Worm (Caenorhabditis elegans): ENCODE measurements around the gene F08F8.9.

F08F8.9 gene

ce11 chrIII:7353871-7354270 lies at the start of gene F08F8.9:
Gene F08F8.9 (minus strand): TSS chrIII:7353971.
- TF ChIP-seq F16B12.6 (tag; optimal IDR thresholded peaks at IDR 0.05) (peak; percentile 45), ceh-63 (GFP tag; optimal IDR thresholded peaks at IDR 0.05) (no peak), sptf-1 (tag; optimal IDR thresholded peaks at IDR 0.05) (no peak), ceh-8 (GFP tag; optimal IDR thresholded peaks at IDR 0.05) (no peak), zag-1 (tag; optimal IDR thresholded peaks at IDR 0.05) (no peak), lir-3 (tag; optimal IDR thresholded peaks at IDR 0.05; ENCODE audit: poor library complexity) (no peak), ceh-88 (GFP tag; IDR thresholded peaks at IDR 0.05) (no peak), fkh-10 (GFP tag; optimal IDR thresholded peaks at IDR 0.05) (no peak), C34B4.2 (tag; optimal IDR thresholded peaks at IDR 0.05) (no peak), grh-1 (GFP tag; IDR thresholded peaks at IDR 0.05) (no peak), lin-35 (GFP tag; optimal IDR thresholded peaks at IDR 0.05) (peak in 1 of 2 experiments; percentile 1), mep-1 (tag; optimal IDR thresholded peaks at IDR 0.05) (no peak), lin-39 (tag; optimal IDR thresholded peaks at IDR 0.05) (no peak), fos-1 (tag; optimal IDR thresholded peaks at IDR 0.05) (no peak), tbx-2 (tag; optimal IDR thresholded peaks at IDR 0.05) (no peak)

ce11 chrIII:7399004-7399403 lies 45.2 kb upstream of the F08F8.9 start:
- TF ChIP-seq nhr-11 (tag; optimal IDR thresholded peaks at IDR 0.05) (no peak), ceh-82 (tag; optimal IDR thresholded peaks at IDR 0.05) (no peak), F16B12.6 (tag; optimal IDR thresholded peaks at IDR 0.05) (no peak), sox-4 (tag; optimal IDR thresholded peaks at IDR 0.05) (no peak), blmp-1 (tag; optimal IDR thresholded peaks at IDR 0.05) (no peak), lin-14 (GFP tag; optimal IDR thresholded peaks at IDR 0.05) (peak; percentile 42), fkh-10 (GFP tag; optimal IDR thresholded peaks at IDR 0.05) (peak; percentile 82)

ce11 chrIII:7397196-7397595 lies 43.4 kb upstream of the F08F8.9 start:
- TF ChIP-seq nhr-237 (tag; optimal IDR thresholded peaks at IDR 0.05) (no peak), nhr-77 (tag; optimal IDR thresholded peaks at IDR 0.05) (no peak), zag-1 (tag; optimal IDR thresholded peaks at IDR 0.05) (no peak), C04F5.9 (tag; optimal IDR thresholded peaks at IDR 0.05) (no peak), nhr-71 (tag; optimal IDR thresholded peaks at IDR 0.05) (peak; percentile 14), snu-23 (GFP tag; optimal IDR thresholded peaks at IDR 0.05) (no peak), efl-1 (optimal IDR thresholded peaks at IDR 0.05) (peak; percentile 2), efl-1 (GFP tag; optimal IDR thresholded peaks at IDR 0.05 in 1 of 2) (no peak), blmp-1 (tag; optimal IDR thresholded peaks at IDR 0.05) (peak; percentile 11), unc-62 (GFP tag; optimal IDR thresholded peaks at IDR 0.05) (no peak), lin-14 (GFP tag; optimal IDR thresholded peaks at IDR 0.05) (peak; percentile 3), mef-2 (tag; optimal IDR thresholded peaks at IDR 0.05) (no peak), lsy-2 (tag; optimal IDR thresholded peaks at IDR 0.05) (peak in 1 of 2 experiments; percentile 10), nhr-12 (tag; optimal IDR thresholded peaks at IDR 0.05) (no peak), ceh-63 (GFP tag; optimal IDR thresholded peaks at IDR 0.05) (no peak), elt-3 (tag; optimal IDR thresholded peaks at IDR 0.05) (no peak), ztf-4 (tag; optimal IDR thresholded peaks at IDR 0.05) (no peak), dpl-1 (GFP tag; optimal IDR thresholded peaks at IDR 0.05) (no peak), ceh-90 (tag; optimal IDR thresholded peaks at IDR 0.05) (no peak), ceh-82 (tag; optimal IDR thresholded peaks at IDR 0.05) (no peak), rnt-1 (tag; optimal IDR thresholded peaks at IDR 0.05) (peak; percentile 30), sup-37 (GFP tag; optimal IDR thresholded peaks at IDR 0.05) (no peak), ces-1 (GFP tag; optimal IDR thresholded peaks at IDR 0.05) (no peak), tlp-1 (tag; optimal IDR thresholded peaks at IDR 0.05) (no peak), tbx-2 (tag; optimal IDR thresholded peaks at IDR 0.05) (no peak), hlh-4 (tag; optimal IDR thresholded peaks at IDR 0.05) (no peak)
